Fruit fly (Drosophila melanogaster) whole organism, prepupa: Measurements from ENCODE around the gene CG15531.

Source experiments
- Blimp-1 ChIP-seq: fragments of 200-800 bp; sonication (Bioruptor generic); optimal IDR thresholded peaks from 3 replicates; lab custom pipeline; 2017; ENCODE audit warnings: missing biosample characterization, missing genetic modification characterization, mild to moderate bottlenecking, moderate library complexity, missing genetic modification reagents
- CG10631 ChIP-seq: fragments of 200-800 bp; sonication (Bioruptor generic); optimal IDR thresholded peaks from 2 replicates; lab custom pipeline; 2016; ENCODE audit warnings: missing biosample characterization, missing genetic modification characterization
- CG11294 ChIP-seq: fragments of 200-800 bp; sonication (Bioruptor generic); IDR thresholded peaks from 2 replicates; pipeline ENCODE4 v1.3.6; 2022; ENCODE audit warnings: missing biosample characterization, missing genetic modification characterization
- CG11762 ChIP-seq: fragments of 200-800 bp; sonication (Bioruptor generic); optimal IDR thresholded peaks from 3 replicates; lab custom pipeline; 2016; ENCODE audit warnings: missing biosample characterization, missing genetic modification characterization; ENCODE audit not compliant: insufficient read depth
- CG15336 ChIP-seq: fragments of 200-800 bp; sonication (Bioruptor generic); IDR thresholded peaks from 2 replicates; pipeline ENCODE4 v1.3.6; 2022; ENCODE audit warnings: missing biosample characterization, missing genetic modification characterization
- CG3032 ChIP-seq: fragments of 200-800 bp; optimal IDR thresholded peaks from 2 replicates; lab custom pipeline; 2019; ENCODE audit warnings: missing biosample characterization, mild to moderate bottlenecking, missing genetic modification characterization, moderate library complexity
- CG31627 ChIP-seq: fragments of 200-800 bp; sonication (Bioruptor generic); optimal IDR thresholded peaks from 3 replicates; lab custom pipeline; 2016; ENCODE audit warnings: missing biosample characterization, missing genetic modification characterization
- CG32006 ChIP-seq: fragments of 200-800 bp; sonication (Bioruptor generic); optimal IDR thresholded peaks from 3 replicates; lab custom pipeline; 2017; ENCODE audit warnings: missing biosample characterization, mild to moderate bottlenecking, missing genetic modification characterization
- CG34406 ChIP-seq: fragments of 200-800 bp; sonication (Bioruptor generic); optimal IDR thresholded peaks from 3 replicates; lab custom pipeline; 2016; ENCODE audit warnings: missing biosample characterization, missing genetic modification characterization
- CG4318 ChIP-seq: fragments of 200-800 bp; sonication (Bioruptor generic); optimal IDR thresholded peaks from 3 replicates; lab custom pipeline; 2017; ENCODE audit warnings: missing biosample characterization, mild to moderate bottlenecking, missing genetic modification characterization
- CG6276 ChIP-seq: fragments of 200-800 bp; sonication (Bioruptor generic); optimal IDR thresholded peaks from 2 replicates; lab custom pipeline; 2017; ENCODE audit warnings: missing biosample characterization, mild to moderate bottlenecking, missing genetic modification characterization
- CG6792 ChIP-seq: fragments of 200-800 bp; sonication (Bioruptor generic); optimal IDR thresholded peaks from 3 replicates; lab custom pipeline; 2016; ENCODE audit warnings: missing biosample characterization, missing genetic modification characterization
- CG6808 ChIP-seq: fragments of 200-800 bp; sonication (Bioruptor generic); optimal IDR thresholded peaks from 3 replicates; lab custom pipeline; 2017; ENCODE audit warnings: missing biosample characterization, missing genetic modification characterization, mild to moderate bottlenecking, moderate library complexity, missing genetic modification reagents
- CG7368 ChIP-seq: fragments of 200-800 bp; sonication (Bioruptor generic); optimal IDR thresholded peaks from 3 replicates; lab custom pipeline; 2016; ENCODE audit warnings: missing biosample characterization, missing genetic modification characterization
- CG8319 ChIP-seq: fragments of 200-800 bp; sonication (Bioruptor generic); optimal IDR thresholded peaks from 3 replicates; lab custom pipeline; 2016; ENCODE audit warnings: missing biosample characterization, missing genetic modification characterization
- CG8632 ChIP-seq: fragments of 200-800 bp; sonication (Bioruptor generic); optimal IDR thresholded peaks from 3 replicates; lab custom pipeline; 2016; ENCODE audit warnings: missing biosample characterization, missing genetic modification characterization
- Eip75B ChIP-seq: fragments of 200-800 bp; sonication (Bioruptor generic); optimal IDR thresholded peaks from 3 replicates; lab custom pipeline; 2016; ENCODE audit warnings: missing biosample characterization, missing genetic modification characterization
- Eip78C ChIP-seq: fragments of 200-800 bp; sonication (Bioruptor generic); peaks from one replicate; lab custom pipeline; 2016; ENCODE audit warnings: missing biosample characterization, missing genetic modification characterization
- Eip93F ChIP-seq: fragments of 200-800 bp; sonication (Bioruptor generic); optimal IDR thresholded peaks from 2 replicates; lab custom pipeline; 2016; ENCODE audit warnings: missing biosample characterization, mild to moderate bottlenecking, missing genetic modification characterization
- Ets21C ChIP-seq: fragments of 200-800 bp; sonication (Bioruptor generic); optimal IDR thresholded peaks from 3 replicates; lab custom pipeline; 2016; ENCODE audit warnings: missing biosample characterization, missing genetic modification characterization
- Ets96B ChIP-seq: fragments of 200-800 bp; optimal IDR thresholded peaks from 2 replicates; lab custom pipeline; 2019; ENCODE audit warnings: missing biosample characterization, mild to moderate bottlenecking, missing genetic modification characterization, moderate library complexity
- Hr38 ChIP-seq: sonication (Bioruptor generic); optimal IDR thresholded peaks from 2 replicates; lab custom pipeline; 2016; ENCODE audit warnings: missing biosample characterization, missing genetic modification characterization
- Hr39 ChIP-seq: fragments of 200-800 bp; sonication (Bioruptor generic); optimal IDR thresholded peaks from 2 replicates; lab custom pipeline; 2016; ENCODE audit warnings: missing biosample characterization, missing genetic modification characterization
- Hr4 ChIP-seq: fragments of 200-800 bp; sonication (Bioruptor generic); optimal IDR thresholded peaks from 3 replicates; lab custom pipeline; 2016; ENCODE audit warnings: missing biosample characterization, missing genetic modification characterization
- Met ChIP-seq: fragments of 200-800 bp; sonication (Bioruptor generic); optimal IDR thresholded peaks from 3 replicates; lab custom pipeline; 2016; ENCODE audit warnings: missing biosample characterization, missing genetic modification characterization
- OdsH ChIP-seq: fragments of 200-800 bp; sonication (Bioruptor generic); optimal IDR thresholded peaks from 3 replicates; lab custom pipeline; 2016; ENCODE audit warnings: missing biosample characterization, missing genetic modification characterization
- Sox102F ChIP-seq: fragments of 200-800 bp; sonication (Bioruptor generic); optimal IDR thresholded peaks from 2 replicates; lab custom pipeline; 2016; ENCODE audit warnings: missing biosample characterization, mild to moderate bottlenecking, missing genetic modification characterization
- Sox14 ChIP-seq: fragments of 200-800 bp; sonication (Bioruptor generic); optimal IDR thresholded peaks from 3 replicates; lab custom pipeline; 2016; ENCODE audit warnings: missing biosample characterization, missing genetic modification characterization
- achi ChIP-seq: fragments of 200-800 bp; sonication (Bioruptor generic); optimal IDR thresholded peaks from 3 replicates; lab custom pipeline; 2016; ENCODE audit warnings: missing biosample characterization, missing genetic modification characterization
- cyc ChIP-seq: fragments of 200-800 bp; sonication (Bioruptor generic); optimal IDR thresholded peaks from 3 replicates; lab custom pipeline; 2016; ENCODE audit warnings: missing biosample characterization, missing genetic modification characterization
- dac ChIP-seq: fragments of 200-800 bp; sonication (Bioruptor generic); optimal IDR thresholded peaks from 2 replicates; lab custom pipeline; 2017; ENCODE audit warnings: missing biosample characterization, mild to moderate bottlenecking, missing genetic modification characterization
- eg ChIP-seq: fragments of 200-800 bp; sonication (Bioruptor generic); IDR thresholded peaks from 3 replicates; pipeline ENCODE4 v1.3.6; 2022; ENCODE audit warnings: missing biosample characterization, missing genetic modification characterization
- esn ChIP-seq: fragments of 200-800 bp; sonication (Bioruptor generic); optimal IDR thresholded peaks from 2 replicates; lab custom pipeline; 2016; ENCODE audit warnings: missing biosample characterization, mild to moderate bottlenecking, missing genetic modification characterization, moderate library complexity
- fd59A ChIP-seq: fragments of 200-800 bp; sonication (Bioruptor generic); optimal IDR thresholded peaks from 2 replicates; lab custom pipeline; 2017; ENCODE audit warnings: missing biosample characterization, mild to moderate bottlenecking, missing genetic modification characterization, missing genetic modification reagents
- fd85E ChIP-seq: fragments of 200-800 bp; sonication (Bioruptor generic); optimal IDR thresholded peaks from 3 replicates; lab custom pipeline; 2016; ENCODE audit warnings: missing biosample characterization, missing genetic modification characterization
- net ChIP-seq: fragments of 200-800 bp; sonication (Bioruptor generic); optimal IDR thresholded peaks from 3 replicates; lab custom pipeline; 2016; ENCODE audit warnings: missing biosample characterization, missing genetic modification characterization
- pdm3 ChIP-seq: fragments of 200-800 bp; sonication (Bioruptor generic); optimal IDR thresholded peaks from 3 replicates; lab custom pipeline; 2016; ENCODE audit warnings: missing biosample characterization, missing genetic modification characterization
- salr ChIP-seq, 2 experiments: fragments of 200-800 bp; sonication (Bioruptor generic); optimal IDR thresholded peaks; 3 replicates each; lab custom pipeline; 2016 to 2018; ENCODE audit warnings: missing biosample characterization in 2 of 2, missing genetic modification characterization in 2 of 2, mild to moderate bottlenecking in 1 of 2
- spab ChIP-seq: fragments of 200-800 bp; sonication (Bioruptor generic); optimal IDR thresholded peaks from 2 replicates; lab custom pipeline; 2017; ENCODE audit warnings: missing biosample characterization, mild to moderate bottlenecking, missing genetic modification characterization, missing genetic modification reagents
- svp ChIP-seq: fragments of 200-800 bp; sonication (Bioruptor generic); peaks from one replicate; lab custom pipeline; 2016; ENCODE audit warnings: missing biosample characterization, missing genetic modification characterization
- topi ChIP-seq: fragments of 200-800 bp; sonication (Bioruptor generic); optimal IDR thresholded peaks from 3 replicates; lab custom pipeline; 2016; ENCODE audit warnings: missing biosample characterization, missing genetic modification characterization
- vri ChIP-seq: fragments of 200-800 bp; sonication (Bioruptor generic); optimal IDR thresholded peaks from 3 replicates; lab custom pipeline; 2016; ENCODE audit warnings: missing biosample characterization, mild to moderate bottlenecking, missing genetic modification characterization

CG15531 gene

DNA sequence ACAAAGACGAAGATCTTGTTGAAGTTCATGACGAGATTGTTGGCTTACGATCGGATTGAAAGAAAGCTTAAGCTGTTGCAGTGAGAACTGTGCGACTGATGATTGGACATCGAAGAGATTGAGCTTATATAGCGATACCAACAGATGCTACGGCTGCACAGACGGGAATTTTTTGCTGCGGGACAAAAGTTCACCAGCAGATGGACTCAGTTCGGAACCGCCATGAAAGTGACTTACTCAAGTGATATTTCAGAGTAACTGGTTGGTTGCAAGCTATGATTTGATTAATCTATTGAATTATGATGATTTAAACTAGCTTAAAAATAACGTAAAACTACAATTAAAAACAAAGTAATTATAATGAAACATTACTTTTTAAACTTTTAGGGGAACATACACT, 17.7 kb upstream of the CG15531 start, which contains the start of gene CecB:
Gene CecB, minus strand, starts transcription at position 101 of the 400 bp plus-strand sequence.
- TF ChIP-seq svp (GFP tag; lab: Kevin White, UChicago) (peak; percentile 68), spab (GFP tag; lab: Kevin White, UChicago) (no peak)

DNA sequence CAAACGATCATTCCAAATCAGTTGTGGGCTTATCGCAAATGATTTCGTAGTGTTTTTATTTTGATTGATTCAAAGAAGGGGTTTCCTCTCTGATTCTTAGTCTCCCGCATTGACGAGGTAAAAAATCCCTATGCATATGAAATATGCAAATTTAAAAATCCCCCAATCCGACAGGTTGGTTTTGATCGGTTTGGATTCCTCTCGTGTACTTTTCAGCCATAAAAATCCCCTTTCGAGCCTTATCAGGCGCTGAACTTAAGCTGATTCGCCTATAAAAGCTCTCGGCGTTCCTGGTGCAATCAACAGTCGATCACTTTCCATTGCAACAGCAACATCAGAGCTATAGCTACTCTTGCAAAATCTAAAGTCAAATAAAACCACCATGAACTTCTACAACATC, 15.8 kb upstream of the CG15531 start, which contains the start of gene CecA2:
Gene CecA2, plus strand, starts transcription at position 301 of the 400 bp plus-strand sequence.
- TF ChIP-seq Met (no peak), CG34406 (GFP tag; lab: Kevin White, UChicago) (no peak), net (no peak), salr (GFP tag; optimal IDR thresholded peaks at IDR 0.05; lab: Kevin White, UChicago) (no peak), esn (GFP tag; lab: Kevin White, UChicago) (no peak)

dm6 chr3R:30210560-30210959, 14.5 kb upstream of the CG15531 start, which contains the start of gene CecA1:
Gene CecA1, plus strand, starts transcription at chr3R:30210874.
- TF ChIP-seq fd85E, result no peak
- peak; percentile 71 for TF ChIP-seq svp (GFP tag; lab: Kevin White, UChicago)
- TF ChIP-seq CG4318 (GFP tag; lab: Kevin White, UChicago), result no peak
- TF ChIP-seq CG7368, result no peak
- TF ChIP-seq dac (GFP tag; lab: Kevin White, UChicago), result no peak
- no peak for TF ChIP-seq Ets21C
- TF ChIP-seq CG6808, result no peak
- no peak for TF ChIP-seq pdm3 (GFP tag; lab: Kevin White, UChicago)
- no peak for TF ChIP-seq CG31627 (GFP tag; lab: Kevin White, UChicago)

DNA sequence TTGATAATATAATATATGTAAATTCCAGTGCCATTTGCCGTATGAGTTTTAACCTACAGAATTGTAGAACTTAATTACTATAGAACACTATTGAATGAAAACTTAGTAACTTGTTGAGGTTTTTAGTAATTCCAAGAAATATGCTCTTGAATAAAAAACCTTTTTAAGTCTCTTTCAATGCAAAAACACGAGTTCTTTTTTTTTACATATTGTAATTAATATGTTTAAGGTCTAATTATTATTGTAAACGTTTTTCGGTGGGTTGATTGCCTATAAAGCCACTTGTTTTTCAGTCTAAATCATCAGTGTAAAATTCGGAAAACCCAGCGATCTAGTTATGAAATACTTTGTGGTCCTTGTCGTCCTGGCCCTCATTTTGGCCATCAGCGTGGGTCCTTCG, 13.6 kb upstream of the CG15531 start, which contains the start of gene Anp:
Gene Anp, plus strand, starts transcription at position 301 of the 400 bp plus-strand sequence.
- TF ChIP-seq svp (GFP tag; lab: Kevin White, UChicago) (no peak), OdsH (GFP tag; lab: Kevin White, UChicago) (no peak), CG10631 (GFP tag; lab: Kevin White, UChicago) (no peak), Hr39 (GFP tag; lab: Kevin White, UChicago) (no peak), Ets96B (no peak), salr (GFP tag; optimal IDR thresholded peaks at IDR 0.05; lab: Kevin White, UChicago) (no peak), CG4318 (GFP tag; lab: Kevin White, UChicago) (no peak), cyc (GFP tag; lab: Kevin White, UChicago) (no peak), Eip93F (no peak), Eip75B (GFP tag; lab: Kevin White, UChicago) (no peak)

dm6 chr3R:30208766-30209484, 12.9 kb upstream of the CG15531 start, which contains the start of gene RpS7:
Gene RpS7, minus strand, starts transcription at chr3R:30209020.
- TF ChIP-seq svp (GFP tag; lab: Kevin White, UChicago) (peak; percentile 84), Ets96B (peak; percentile 39), Met (peak; percentile 59), CG6808 (peak; percentile 72), fd59A (GFP tag; lab: Kevin White, UChicago) (no peak), CG8319 (GFP tag; lab: Kevin White, UChicago) (peak; percentile 61), CG8632 (GFP tag; lab: Kevin White, UChicago) (peak; percentile 59), CG32006 (no peak), CG6792 (GFP tag; lab: Kevin White, UChicago) (peak; percentile 35), Hr38 (no peak), Blimp-1 (GFP tag; lab: Kevin White, UChicago) (peak; percentile 49), Ets21C (peak; percentile 21), CG11762 (GFP tag; lab: Kevin White, UChicago) (peak; percentile 43), Eip78C (GFP tag; lab: Kevin White, UChicago) (peak; percentile 89), CG6276 (GFP tag; lab: Kevin White, UChicago) (peak; percentile 39), Hr4 (GFP tag; lab: Kevin White, UChicago) (peak; percentile 2), eg (GFP tag; lab: Robert Waterston, UW) (peak; percentile 79), OdsH (GFP tag; lab: Kevin White, UChicago) (peak; percentile 54), esn (GFP tag; lab: Kevin White, UChicago) (peak; percentile 68), vri (peak; percentile 62), CG11294 (GFP tag; lab: Robert Waterston, UW) (no peak), CG3032 (peak; percentile 47), achi (GFP tag; lab: Kevin White, UChicago) (peak; percentile 80), CG15336 (GFP tag; lab: Robert Waterston, UW) (no peak; the same call in 1 of the 2 replicates), Sox14 (GFP tag; lab: Kevin White, UChicago) (peak; percentile 30), Sox102F (GFP tag; lab: Kevin White, UChicago) (peak; percentile 73), topi (GFP tag; lab: Kevin White, UChicago) (peak; percentile 73)
